Fruit fly (Drosophila melanogaster): Measurements from ENCODE around the gene CG43061.

Gene CG43061

DNA sequence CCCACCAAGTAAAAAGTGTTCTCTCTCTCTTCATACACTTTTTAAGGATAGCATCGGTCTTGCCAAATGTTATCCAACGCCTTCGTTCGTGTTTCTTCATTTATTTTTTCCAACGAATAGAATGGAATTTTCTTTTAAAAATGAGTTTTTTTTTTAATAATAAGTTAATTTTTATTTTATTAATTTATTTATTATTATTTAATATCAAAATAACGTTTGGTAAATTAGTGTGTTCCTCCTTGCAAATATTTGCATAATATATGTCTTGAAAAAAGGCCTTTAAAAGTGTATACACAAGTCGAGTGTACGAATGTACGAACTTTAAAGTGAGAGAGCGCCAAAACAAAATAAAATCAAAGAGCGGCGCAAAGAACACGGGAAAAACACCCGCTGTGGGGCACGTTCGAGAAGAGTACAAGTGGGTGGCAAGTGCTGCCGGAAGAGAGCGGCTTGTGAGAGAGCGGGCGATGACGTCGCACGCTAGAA lies 22.2 kb upstream of the CG43061 start (continued):
- TF ChIP-seq CG2889 (GFP tag; IDR thresholded peaks at IDR 0.05) (0 out of 3 replicates have a peak, but pooled peaks have one; percentile 13), CG6254 (GFP tag; optimal IDR thresholded peaks at IDR 0.05) (peak; percentile 76), CG7963 (GFP tag; IDR thresholded peaks at IDR 0.05; ENCODE audit: partially characterized antibody) (no peak), chm (GFP tag; IDR thresholded peaks at IDR 0.05) (peak; percentile 54; the same call in 1 of the 2 replicates), Nf-YA (GFP tag; IDR thresholded peaks at IDR 0.05) (no peak), CG5180 (GFP tag; optimal IDR thresholded peaks at IDR 0.05) (peak; percentile 40), CG12769 (tag; optimal IDR thresholded peaks at IDR 0.05) (no peak), onecut (GFP tag; IDR thresholded peaks at IDR 0.05) (peak; percentile 21; the same call in 1 of the 2 replicates)

DNA sequence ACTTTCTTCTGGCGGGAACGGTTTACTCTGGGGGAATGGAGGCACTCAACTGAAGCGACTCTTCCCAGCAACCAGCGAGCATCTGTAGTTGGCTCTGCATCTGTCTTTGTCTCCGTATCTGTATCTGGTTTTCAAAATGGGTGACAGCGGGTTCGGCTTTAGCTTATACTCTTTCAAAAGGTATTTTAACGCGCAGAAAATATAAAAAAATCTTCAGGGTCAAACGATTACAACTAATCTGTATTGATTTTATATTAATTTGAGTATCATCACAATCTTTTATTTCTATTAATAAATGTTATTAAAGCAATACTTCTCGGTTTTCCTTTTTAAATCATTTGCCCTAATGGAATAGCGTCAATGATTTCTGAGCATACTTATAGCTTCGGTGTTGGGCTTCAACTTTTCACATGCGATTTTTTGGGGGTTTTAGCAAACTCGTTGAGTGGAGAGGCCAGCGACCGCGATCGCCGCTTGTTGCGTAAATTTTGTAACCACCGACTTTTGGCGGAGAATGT lies 19.9 kb upstream of the CG43061 start, which contains the start of gene ImpE3:
ImpE3 (minus strand) TSS at position 51 of the 518 bp plus-strand sequence.
- peak; percentile 66 for TF ChIP-seq lbe (GFP tag; optimal IDR thresholded peaks at IDR 0.05)
- TF ChIP-seq corto (GFP tag; optimal IDR thresholded peaks at IDR 0.05), result peak; percentile 23
- no peak for TF ChIP-seq Dip2 (GFP tag; IDR thresholded peaks at IDR 0.05)
- peak; percentile 82 for TF ChIP-seq D19A (tag; optimal IDR thresholded peaks at IDR 0.05)
- 0 out of 2 replicates have a peak, but pooled peaks have one; percentile 10 for TF ChIP-seq Rfx (GFP tag; IDR thresholded peaks at IDR 0.05)
- TF ChIP-seq gem (tag; optimal IDR thresholded peaks at IDR 0.05), result peak; percentile 32
- no peak for TF ChIP-seq klu (GFP tag; IDR thresholded peaks at IDR 0.05)

DNA sequence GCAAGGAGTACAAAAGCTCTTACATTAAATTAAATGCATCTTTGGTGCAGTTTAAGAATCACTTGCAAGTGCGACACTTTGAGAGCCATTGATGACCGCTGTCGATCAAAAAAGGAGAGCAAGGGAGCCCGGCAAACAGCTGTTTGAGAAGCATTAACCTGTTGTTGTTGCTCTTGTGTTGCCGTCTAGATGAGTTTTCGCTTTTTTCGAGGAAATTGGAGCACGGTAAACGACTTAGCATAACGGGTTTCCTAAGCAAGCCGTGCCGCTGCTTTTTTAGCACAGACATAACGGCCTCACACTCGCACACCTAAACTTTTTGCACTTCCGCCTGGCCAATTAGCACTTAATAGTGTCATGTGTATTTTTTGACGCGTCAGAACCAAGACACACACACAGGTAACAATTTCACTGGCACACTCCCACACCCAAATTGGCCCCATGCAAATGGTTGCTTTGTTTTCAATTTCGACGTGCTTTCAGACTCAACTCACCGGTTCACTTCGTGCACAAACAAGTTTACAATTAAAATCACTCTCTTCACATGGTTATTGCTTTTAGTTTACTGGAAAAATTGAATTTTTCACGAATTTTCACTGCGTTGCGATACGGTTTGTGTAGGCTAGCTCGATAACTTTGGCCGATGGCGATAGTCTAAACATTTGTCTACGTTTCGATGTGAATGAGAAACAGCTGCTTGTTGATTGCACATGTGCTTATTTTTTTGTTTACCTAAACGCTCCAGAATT lies 19.1 kb upstream of the CG43061 start, which contains the start of the genes CG10903 and CG2747:
CG10903 (plus strand) TSS at position 261 of the 749 bp plus-strand sequence.
CG2747 (minus strand) TSS at position 640 of the 749 bp plus-strand sequence.
- TF ChIP-seq btn (GFP tag; optimal IDR thresholded peaks at IDR 0.05) (no peak), CG10147 (GFP tag; optimal IDR thresholded peaks at IDR 0.05) (peak; percentile 50), Sin3A (optimal IDR thresholded peaks at IDR 0.05) (peak; percentile 60), stc (GFP tag; IDR thresholded peaks at IDR 0.05) (no peak), bsh (GFP tag; optimal IDR thresholded peaks at IDR 0.05) (no peak), knrl (GFP tag; IDR thresholded peaks at IDR 0.05; ENCODE audit: partially characterized antibody) (peak; percentile 66), CG4424 (GFP tag; optimal IDR thresholded peaks at IDR 0.05) (no peak), D19B (GFP tag; optimal IDR thresholded peaks at IDR 0.05) (no peak), da (GFP tag; optimal IDR thresholded peaks at IDR 0.05) (no peak), lilli (GFP tag; optimal IDR thresholded peaks at IDR 0.05) (no peak), MBD-R2 (GFP tag; IDR thresholded peaks at IDR 0.05) (peak; percentile 70), CG2120 (GFP tag; optimal IDR thresholded peaks at IDR 0.05) (no peak), E2f2 (GFP tag; IDR thresholded peaks at IDR 0.05) (peak; percentile 14; the same call in 1 of the 2 replicates), CG1024 (GFP tag; IDR thresholded peaks at IDR 0.05) (no peak), pho (GFP tag; optimal IDR thresholded peaks at IDR 0.05) (no peak), CG10321 (GFP tag; IDR thresholded peaks at IDR 0.05) (no peak), mirr (GFP tag; optimal IDR thresholded peaks at IDR 0.05) (no peak), Hand (GFP tag; optimal IDR thresholded peaks at IDR 0.05) (no peak), pb (GFP tag; optimal IDR thresholded peaks at IDR 0.05) (no peak), lola (GFP tag; optimal IDR thresholded peaks at IDR 0.05) (no peak), BEAF-32 (GFP tag; optimal IDR thresholded peaks at IDR 0.05) (peak; percentile 80), vfl (GFP tag; optimal IDR thresholded peaks at IDR 0.05) (no peak), CG6272 (GFP tag; IDR thresholded peaks at IDR 0.05) (no peak), CG15011 (GFP tag; optimal IDR thresholded peaks at IDR 0.05) (no peak), chn (GFP tag; optimal IDR thresholded peaks at IDR 0.05) (no peak), Mad (GFP tag; optimal IDR thresholded peaks at IDR 0.05) (no peak), ewg (GFP tag; optimal IDR thresholded peaks at IDR 0.05) (no peak), sr (GFP tag; IDR thresholded peaks at IDR 0.05) (no peak), Bgb (GFP tag; IDR thresholded peaks at IDR 0.05; ENCODE audit: partially characterized antibody) (peak; percentile 74), CG10274 (GFP tag; optimal IDR thresholded peaks at IDR 0.05) (no peak), sim (GFP tag; IDR thresholded peaks at IDR 0.05) (no peak)

Measured in whole organism, embryonic.